Worm (Caenorhabditis elegans) whole organism, young adult: ENCODE data around the gene sul-3.

Experiments
- T26A5.8 ChIP-seq: sonication (generic microtip); optimal IDR thresholded peaks from 2 replicates; lab custom pipeline; 2016; ENCODE audit warnings: missing genetic modification characterization, missing compliant biosample characterization
- Y67H2A.10 ChIP-seq: fragments of 200-800 bp; sonication (Bioruptor generic); conservative IDR thresholded peaks from 2 replicates; pipeline ENCODE4 v1.3.6; 2022; ENCODE audit warnings: missing genetic modification reagents, missing genetic modification characterization, missing compliant biosample characterization
- ZK185.1 ChIP-seq: sonication (generic microtip); optimal IDR thresholded peaks from 2 replicates; lab custom pipeline; 2016; ENCODE audit warnings: mild to moderate bottlenecking, missing genetic modification characterization, missing compliant biosample characterization; ENCODE audit not compliant: poor library complexity, severe bottlenecking
- ama-1 ChIP-seq, 3 experiments: fragments of 150-350 bp in 1 of 3; sonication (generic microtip) in 2 of 3; optimal IDR thresholded peaks; 2 replicates each; lab custom pipeline; 2014 to 2018; ENCODE audit warnings: missing biosample characterization in 2 of 3, missing genetic modification characterization in 2 of 3, missing genetic modification reagents in 2 of 3
- attf-6 ChIP-seq: fragments of 200-800 bp; sonication (Bioruptor generic); IDR thresholded peaks from 2 replicates; pipeline ENCODE4 v1.3.6; 2022; ENCODE audit warnings: missing genetic modification reagents, missing genetic modification characterization, missing compliant biosample characterization
- hsf-1 ChIP-seq: fragments of 200-800 bp; sonication (Bioruptor generic); IDR thresholded peaks from 2 replicates; pipeline ENCODE4 v1.3.6; 2022; ENCODE audit warnings: missing genetic modification reagents, missing genetic modification characterization, missing compliant biosample characterization
- nfya-2 ChIP-seq: fragments of 200-800 bp; sonication (Bioruptor generic); IDR thresholded peaks from 2 replicates; pipeline ENCODE4 v1.3.6; 2022; ENCODE audit warnings: missing genetic modification reagents, missing genetic modification characterization, missing compliant biosample characterization
- nhr-27 ChIP-seq: fragments of 200-800 bp; sonication (Bioruptor generic); optimal IDR thresholded peaks from 2 replicates; lab custom pipeline; 2018; ENCODE audit warnings: mild to moderate bottlenecking, missing genetic modification characterization, moderate library complexity, missing compliant biosample characterization
- sea-2 ChIP-seq: fragments of 200-800 bp; sonication (Bioruptor generic); IDR thresholded peaks from 2 replicates; pipeline ENCODE4 v1.3.6; 2022; ENCODE audit warnings: missing genetic modification characterization, missing compliant biosample characterization
- snpc-3.4 ChIP-seq: sonication (generic microtip); optimal IDR thresholded peaks from 2 replicates; lab custom pipeline; 2017; ENCODE audit warnings: missing genetic modification characterization, mild to moderate bottlenecking, missing compliant biosample characterization, antibody characterized with exemption, moderate library complexity, missing genotype, missing genetic modification reagents
- unc-62 ChIP-seq: fragments of 150-350 bp; optimal IDR thresholded peaks from 2 replicates; lab custom pipeline; 2014; ENCODE audit warnings: missing biosample characterization, missing genetic modification reagents, missing genetic modification characterization
- ztf-26 ChIP-seq: sonication (generic microtip); optimal IDR thresholded peaks from 2 replicates; lab custom pipeline; 2017; ENCODE audit warnings: missing genetic modification characterization, missing compliant biosample characterization

- TF ChIP-seq snpc-3.4 (tag; lab: Kevin White, UChicago) (no peak), unc-62 (GFP tag; lab: Kevin White, UChicago) (no peak), Y67H2A.10 (GFP tag; lab: Robert Waterston, UW) (no peak), attf-6 (no peak), hsf-1 (GFP tag; lab: Robert Waterston, UW) (no peak), ama-1 (optimal IDR thresholded peaks at IDR 0.05; lab: Kevin White, UChicago) (no peak), ama-1 (GFP tag; optimal IDR thresholded peaks at IDR 0.05; lab: Kevin White, UChicago) (no peak), sea-2 (GFP tag; lab: Robert Waterston, UW) (no peak), nhr-27 (tag; lab: Kevin White, UChicago) (no peak), ZK185.1 (tag; lab: Kevin White, UChicago) (no peak), ztf-26 (tag; lab: Kevin White, UChicago) (no peak), nfya-2 (GFP tag; lab: Robert Waterston, UW) (no peak), T26A5.8 (tag; lab: Kevin White, UChicago) (no peak)
These were observed 4.6 kb upstream of the sul-3 start, which contains the start of gene nlp-101 for ce11 chrX:7838582-7838981.
